Worm (Caenorhabditis elegans) whole organism, L1 larva: Measurements from ENCODE around the gene spat-3.

Experiments used
- elt-2 ChIP-seq: sonication (generic microtip); optimal IDR thresholded peaks from 2 replicates; lab custom pipeline; 2016; ENCODE audit warnings: missing genetic modification characterization, mild to moderate bottlenecking, inconsistent platforms, missing compliant biosample characterization, missing genetic modification reagents
- nhr-77 ChIP-seq: fragments of 150-350 bp; optimal IDR thresholded peaks from 2 replicates; lab custom pipeline; 2014; ENCODE audit warnings: missing biosample characterization, missing genetic modification characterization
- nhr-85 ChIP-seq: sonication (generic microtip); peaks from one replicate; lab custom pipeline; 2016; ENCODE audit warnings: missing genetic modification characterization, inconsistent platforms, missing compliant biosample characterization
- snpc-4 ChIP-seq: fragments of 150-350 bp; optimal IDR thresholded peaks from 2 replicates; lab custom pipeline; 2014; ENCODE audit warnings: missing biosample characterization, missing genetic modification characterization
- zag-1 ChIP-seq: fragments of 150-350 bp; optimal IDR thresholded peaks from 2 replicates; lab custom pipeline; 2014; ENCODE audit warnings: missing biosample characterization, missing genetic modification characterization

- TF ChIP-seq nhr-77 (tag; lab: Kevin White, UChicago): no peak
- TF ChIP-seq snpc-4: no peak
- TF ChIP-seq elt-2: no peak
- TF ChIP-seq nhr-85 (tag; lab: Kevin White, UChicago): no peak
- no peak for TF ChIP-seq zag-1 (tag; lab: Kevin White, UChicago)
Measured at ce11 chrX:4651428-4651827, 45.7 kb upstream of the spat-3 start.
